Fruit fly (Drosophila melanogaster) whole organism: ENCODE measurements around the gene GstD3.

ENCODE experiments used
- Dll ChIP-seq: fragments of >200 bp; optimal IDR thresholded peaks from 2 replicates; lab custom pipeline; 2017
- EcR ChIP-seq, 2 experiments: fragments of >200 bp; optimal IDR thresholded peaks; 2 replicates each; lab custom pipeline; 2017; ENCODE audit warnings: missing biosample characterization in 2 of 2, missing genetic modification characterization in 2 of 2, missing genetic modification reagents in 2 of 2
- psq ChIP-seq: fragments of >200 bp; optimal IDR thresholded peaks from 2 replicates; lab custom pipeline; 2017
- usp ChIP-seq: fragments of >200 bp; optimal IDR thresholded peaks from 2 replicates; lab custom pipeline; 2017; ENCODE audit warnings: missing biosample characterization, missing genetic modification characterization, mixed read lengths

dm6 chr3R:12364580-12364979, 8.3 kb upstream of the GstD3 start, which contains the start of gene Tim17a1:
- TF ChIP-seq EcR (GFP tag; optimal IDR thresholded peaks at IDR 0.05; lab: Kevin White, UChicago) (no peak), psq (lab: Kevin White, UChicago) (no peak), usp (GFP tag; lab: Kevin White, UChicago) (no peak), Dll (no peak)
